Worm (Caenorhabditis elegans) whole organism, midembryonic: ENCODE data around the gene dpy-21.

Experiments used
- T22C8.4 ChIP-seq: fragments of 200-800 bp; sonication (Bioruptor generic); IDR thresholded peaks from 2 replicates; pipeline ENCODE4 v1.3.6; 2022; ENCODE audit warnings: missing genetic modification characterization, missing compliant biosample characterization
- cog-1 ChIP-seq: sonication (generic microtip); optimal IDR thresholded peaks from 2 replicates; lab custom pipeline; 2016; ENCODE audit warnings: missing genetic modification characterization, missing compliant biosample characterization
- flt-1 ChIP-seq: fragments of 200-800 bp; sonication (Bioruptor generic); IDR thresholded peaks from 2 replicates; pipeline ENCODE4 v1.3.6; 2022; ENCODE audit warnings: missing genetic modification characterization, missing compliant biosample characterization
- klf-2 ChIP-seq: fragments of 200-800 bp; sonication (Bioruptor generic); conservative IDR thresholded peaks from 2 replicates; pipeline ENCODE4 v1.3.6; 2022; ENCODE audit warnings: missing genetic modification reagents, missing genetic modification characterization, missing compliant biosample characterization
- med-1 ChIP-seq: sonication (generic microtip); optimal IDR thresholded peaks from 2 replicates; lab custom pipeline; 2017; ENCODE audit warnings: missing genetic modification characterization, mild to moderate bottlenecking, missing compliant biosample characterization, antibody characterized with exemption, missing genetic modification reagents; ENCODE audit not compliant: insufficient read depth
- ref-1 ChIP-seq: fragments of 200-800 bp; sonication (Bioruptor generic); conservative IDR thresholded peaks from 2 replicates; pipeline ENCODE4 v1.3.6; 2022; ENCODE audit warnings: missing genetic modification reagents, missing genetic modification characterization, missing compliant biosample characterization
- ztf-23 ChIP-seq: fragments of 200-800 bp; sonication (Bioruptor generic); IDR thresholded peaks from 2 replicates; pipeline ENCODE4 v1.3.6; 2022; ENCODE audit warnings: missing genetic modification reagents, missing genetic modification characterization, missing compliant biosample characterization
- ztf-29 ChIP-seq: fragments of 200-800 bp; sonication (Bioruptor generic); IDR thresholded peaks from 2 replicates; pipeline ENCODE4 v1.3.6; 2022; ENCODE audit warnings: missing genetic modification reagents, missing genetic modification characterization, missing compliant biosample characterization

DNA sequence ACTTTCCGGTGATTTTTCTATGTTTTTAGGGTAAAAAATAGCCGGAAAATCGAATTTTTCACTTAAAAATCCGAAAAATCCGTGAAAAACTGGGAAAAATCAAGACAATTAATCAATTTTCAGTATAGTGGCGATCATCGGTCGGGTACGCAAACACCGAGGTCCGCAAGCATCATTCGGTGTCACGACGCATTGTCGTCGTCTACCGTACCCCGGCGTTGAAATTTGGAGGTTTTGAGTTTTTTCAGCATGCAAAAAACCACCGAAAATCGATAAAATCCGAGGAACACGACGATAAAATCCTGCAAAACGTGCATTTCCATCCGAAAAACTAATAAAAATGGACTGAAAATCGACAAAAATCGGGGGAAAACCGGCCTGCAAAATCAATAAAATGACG lies 32.7 kb upstream of the dpy-21 start:
- TF ChIP-seq ref-1 (GFP tag; lab: Robert Waterston, UW): no peak
- TF ChIP-seq klf-2 (GFP tag; lab: Robert Waterston, UW): no peak
- TF ChIP-seq ztf-29 (GFP tag; lab: Robert Waterston, UW): no peak
- TF ChIP-seq cog-1 (tag; lab: Kevin White, UChicago): no peak
- TF ChIP-seq flt-1 (GFP tag; lab: Robert Waterston, UW): no peak
- no peak for TF ChIP-seq med-1 (GFP tag; lab: Kevin White, UChicago)
- TF ChIP-seq T22C8.4 (GFP tag; lab: Robert Waterston, UW): no peak
- TF ChIP-seq ztf-23 (GFP tag; lab: Robert Waterston, UW): no peak
